Worm (Caenorhabditis elegans) whole organism, mixed stage, embryonic: Measurements from ENCODE around the gene kin-33.

ENCODE experiments used
- M03D4.4 ChIP-seq: sonication (generic microtip); optimal IDR thresholded peaks from 2 replicates; lab custom pipeline; 2017; ENCODE audit warnings: mild to moderate bottlenecking, missing genetic modification characterization, missing compliant biosample characterization
- bed-3 ChIP-seq: fragments of 200-800 bp; sonication (Bioruptor generic); optimal IDR thresholded peaks from 3 replicates; lab custom pipeline; 2018; ENCODE audit warnings: mild to moderate bottlenecking, missing genetic modification characterization, moderate library complexity, missing compliant biosample characterization
- elt-3 ChIP-seq: fragments of 150-350 bp; optimal IDR thresholded peaks from 2 replicates; lab custom pipeline; 2014; ENCODE audit warnings: missing biosample characterization, missing genetic modification characterization
- lin-13 ChIP-seq: fragments of 150-350 bp; optimal IDR thresholded peaks from 2 replicates; lab custom pipeline; 2014; ENCODE audit warnings: missing biosample characterization, missing genetic modification characterization
- lsy-2 ChIP-seq: fragments of 150-350 bp; optimal IDR thresholded peaks from 2 replicates; lab custom pipeline; 2014; ENCODE audit warnings: missing biosample characterization, missing genetic modification characterization
- nhr-2 ChIP-seq: fragments of 150-350 bp; optimal IDR thresholded peaks from 2 replicates; lab custom pipeline; 2014; ENCODE audit warnings: missing biosample characterization, missing genetic modification characterization
- nhr-237 ChIP-seq: fragments of 150-350 bp; optimal IDR thresholded peaks from 2 replicates; lab custom pipeline; 2014; ENCODE audit warnings: missing biosample characterization, missing genetic modification characterization
- ztf-11 ChIP-seq: fragments of 150-350 bp; optimal IDR thresholded peaks from 2 replicates; lab custom pipeline; 2014; ENCODE audit warnings: missing biosample characterization, missing genetic modification characterization

DNA sequence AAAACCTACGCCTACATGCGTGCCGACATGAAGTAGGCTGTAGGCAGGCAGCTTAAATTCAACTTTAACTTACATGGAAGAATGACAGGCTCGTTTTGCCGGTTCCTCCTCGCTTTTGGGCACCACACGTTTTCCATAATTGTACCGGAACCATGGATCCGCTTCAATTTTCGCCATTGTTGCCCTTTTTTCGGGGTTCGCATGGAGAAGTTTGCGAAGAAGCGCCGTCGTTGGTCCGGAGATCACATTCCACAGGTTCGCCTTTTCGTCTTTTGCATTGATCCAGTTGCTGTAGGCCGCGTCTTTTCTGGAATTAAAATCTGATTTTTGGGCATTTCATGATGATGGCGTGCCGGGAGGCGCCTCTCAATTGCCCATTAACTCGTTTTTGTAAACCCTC is 2.5 kb upstream of the kin-33 start:
- no peak for TF ChIP-seq nhr-2 (tag; lab: Kevin White, UChicago)
- TF ChIP-seq M03D4.4 (tag; lab: Kevin White, UChicago): no peak
- TF ChIP-seq lin-13 (tag; lab: Kevin White, UChicago): no peak
- no peak for TF ChIP-seq nhr-237 (tag; lab: Kevin White, UChicago)
- no peak for TF ChIP-seq bed-3
- TF ChIP-seq elt-3 (tag; lab: Kevin White, UChicago): no peak
- no peak for TF ChIP-seq lsy-2 (tag; lab: Kevin White, UChicago)
- no peak for TF ChIP-seq ztf-11 (tag; lab: Kevin White, UChicago)
